Fruit fly (Drosophila melanogaster): ENCODE measurements around the gene Reph.

- no peak for TF ChIP-seq CG13204 (GFP tag; optimal IDR thresholded peaks at IDR 0.05)
- no peak for TF ChIP-seq fd96Ca (GFP tag; IDR thresholded peaks at IDR 0.05)
- TF ChIP-seq CG17806 (tag; optimal IDR thresholded peaks at IDR 0.05) = no peak
- TF ChIP-seq Ets98B (GFP tag; IDR thresholded peaks at IDR 0.05) = no peak
- no peak for TF ChIP-seq EcR (GFP tag; optimal IDR thresholded peaks at IDR 0.05)
- TF ChIP-seq CG8301 (tag; optimal IDR thresholded peaks at IDR 0.05) = no peak
- TF ChIP-seq CG15710 (tag; optimal IDR thresholded peaks at IDR 0.05) = no peak
- TF ChIP-seq CG34367 (tag; optimal IDR thresholded peaks at IDR 0.05) = no peak
- TF ChIP-seq CG32121 (GFP tag; IDR thresholded peaks at IDR 0.05) = no peak
- TF ChIP-seq Snoo (tag; optimal IDR thresholded peaks at IDR 0.05) = no peak
- TF ChIP-seq CG9948 (tag; optimal IDR thresholded peaks at IDR 0.05) = no peak
- no peak for TF ChIP-seq CG10348 (GFP tag; IDR thresholded peaks at IDR 0.05)
These were observed 15.2 kb upstream of the Reph start for dm6 chr2L:3788150-3788549.
